Fruit fly (Drosophila melanogaster): ENCODE results near the gene Fit1.

The Fit1 gene

dm6 chr3L:4108072-4108843 lies 4.9 kb downstream of the Fit1 start, which contains the start of gene Ack:
Gene Ack (plus strand): TSS chr3L:4108186.
- TF ChIP-seq CG8478 (optimal IDR thresholded peaks at IDR 0.05), result peak; percentile 52
- TF ChIP-seq usp (GFP tag; optimal IDR thresholded peaks at IDR 0.05), result no peak

- TF ChIP-seq psq (optimal IDR thresholded peaks at IDR 0.05), result no peak
- TF ChIP-seq usp (GFP tag; optimal IDR thresholded peaks at IDR 0.05), result no peak
- TF ChIP-seq CG8478 (optimal IDR thresholded peaks at IDR 0.05), result no peak
- TF ChIP-seq Dll (optimal IDR thresholded peaks at IDR 0.05), result no peak
- TF ChIP-seq pan (optimal IDR thresholded peaks at IDR 0.05), result no peak
- no peak for TF ChIP-seq EcR (GFP tag; optimal IDR thresholded peaks at IDR 0.05)
These were observed 5.6 kb downstream of the Fit1 start for dm6 chr3L:4108844-4109494.

- TF ChIP-seq EcR (GFP tag; optimal IDR thresholded peaks at IDR 0.05) (no peak), usp (GFP tag; optimal IDR thresholded peaks at IDR 0.05) (no peak), pan (optimal IDR thresholded peaks at IDR 0.05) (no peak), CG8478 (optimal IDR thresholded peaks at IDR 0.05) (no peak)
These were observed 6.8 kb downstream of the Fit1 start for dm6 chr3L:4110212-4110611.

DNA sequence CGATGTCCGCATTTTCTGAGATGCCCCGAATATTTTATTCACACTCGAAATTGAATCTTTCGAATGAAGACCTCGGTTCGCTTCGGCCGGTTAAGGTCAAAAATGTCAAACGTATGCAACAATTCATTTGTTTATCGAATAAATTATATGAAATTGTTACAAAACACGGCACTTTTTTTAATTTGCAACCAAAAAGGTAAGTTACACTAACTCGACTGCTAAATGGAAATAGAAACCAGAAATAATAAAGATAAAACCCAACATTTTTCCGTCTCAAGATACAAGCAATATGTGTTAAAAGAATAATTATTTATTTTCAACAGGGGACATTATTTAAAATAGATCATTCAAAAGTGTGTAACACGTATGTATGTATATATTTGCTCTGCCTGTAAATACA lies 10.6 kb downstream of the Fit1 start:
- TF ChIP-seq psq (optimal IDR thresholded peaks at IDR 0.05) (no peak), pan (optimal IDR thresholded peaks at IDR 0.05) (no peak), usp (GFP tag; optimal IDR thresholded peaks at IDR 0.05) (no peak), CG8478 (optimal IDR thresholded peaks at IDR 0.05) (no peak)

- TF ChIP-seq pan (optimal IDR thresholded peaks at IDR 0.05), result no peak
- no peak for TF ChIP-seq EcR (GFP tag; optimal IDR thresholded peaks at IDR 0.05)
- TF ChIP-seq Dll (optimal IDR thresholded peaks at IDR 0.05), result no peak
- TF ChIP-seq psq (optimal IDR thresholded peaks at IDR 0.05), result no peak
- TF ChIP-seq CG8478 (optimal IDR thresholded peaks at IDR 0.05), result no peak
- TF ChIP-seq usp (GFP tag; optimal IDR thresholded peaks at IDR 0.05), result no peak
These were observed 11.7 kb downstream of the Fit1 start for dm6 chr3L:4115107-4115506.

DNA sequence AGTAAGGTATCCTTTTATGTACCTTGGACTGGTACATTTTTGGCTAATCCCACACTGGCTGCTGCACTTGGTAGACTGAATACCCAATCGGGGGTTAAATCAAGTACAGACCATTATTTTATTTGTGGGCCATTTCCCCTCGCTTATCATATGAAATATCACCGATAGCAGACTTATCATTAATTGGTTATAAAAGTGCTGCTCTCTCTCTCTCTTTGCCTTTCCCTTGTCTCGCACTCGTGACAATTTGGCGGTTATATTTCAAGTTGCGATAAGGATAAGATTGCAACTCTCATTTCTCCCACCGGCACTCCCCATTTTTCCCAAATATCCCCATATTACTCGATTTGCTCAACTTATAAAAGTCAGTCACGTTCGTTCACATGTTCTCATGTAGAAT lies 12.3 kb downstream of the Fit1 start:
- TF ChIP-seq usp (GFP tag; optimal IDR thresholded peaks at IDR 0.05), result no peak

DNA sequence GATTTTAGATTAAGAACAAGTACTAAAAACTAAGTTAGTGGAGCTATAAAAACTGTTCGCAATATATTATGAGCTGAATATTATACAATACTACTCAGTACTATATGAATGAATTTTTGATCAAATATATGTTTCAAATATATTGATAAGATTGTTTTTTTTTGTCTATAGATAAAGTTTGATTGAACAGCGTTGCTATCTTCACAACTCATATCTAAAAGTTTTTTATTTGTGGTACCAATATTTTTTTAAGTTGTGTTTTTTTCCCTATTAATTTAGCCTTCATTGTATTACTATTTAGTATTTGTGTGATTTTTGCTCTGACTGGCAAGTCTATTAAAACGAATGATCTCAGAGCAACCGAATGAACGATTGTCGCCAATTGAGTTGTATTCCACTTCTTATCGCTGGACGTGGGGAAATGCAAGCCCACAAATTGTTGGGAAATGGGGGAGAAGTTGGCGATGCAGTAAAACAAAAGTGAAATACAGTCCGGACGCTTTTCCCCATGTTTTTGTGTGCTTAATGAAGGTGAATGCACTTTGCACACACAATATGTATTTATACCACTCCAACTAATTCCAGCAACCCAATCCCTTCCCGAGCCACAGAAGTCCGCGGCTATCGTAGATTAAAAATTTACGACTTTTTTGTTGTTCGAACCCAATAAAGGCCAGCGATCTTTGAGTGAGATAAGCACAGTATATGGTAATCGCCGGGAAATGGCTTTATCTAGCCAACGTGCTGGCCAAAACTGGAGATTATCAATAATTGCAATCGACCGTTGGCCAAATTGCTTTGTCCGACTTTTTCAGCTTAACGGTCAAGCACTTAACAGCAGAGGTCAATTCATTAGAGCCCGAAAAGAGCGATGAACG lies 13.4 kb downstream of the Fit1 start:
- TF ChIP-seq psq (optimal IDR thresholded peaks at IDR 0.05) (no peak), CG8478 (optimal IDR thresholded peaks at IDR 0.05) (no peak), EcR (GFP tag; optimal IDR thresholded peaks at IDR 0.05) (no peak), pan (optimal IDR thresholded peaks at IDR 0.05) (no peak), Dll (optimal IDR thresholded peaks at IDR 0.05) (no peak), usp (GFP tag; optimal IDR thresholded peaks at IDR 0.05) (no peak)

dm6 chr3L:4117493-4117892 lies 14.1 kb downstream of the Fit1 start:
- TF ChIP-seq psq (optimal IDR thresholded peaks at IDR 0.05) (no peak), Dll (optimal IDR thresholded peaks at IDR 0.05) (no peak), EcR (GFP tag; optimal IDR thresholded peaks at IDR 0.05) (no peak), pan (optimal IDR thresholded peaks at IDR 0.05) (no peak), CG8478 (optimal IDR thresholded peaks at IDR 0.05) (no peak), usp (GFP tag; optimal IDR thresholded peaks at IDR 0.05) (no peak)

DNA sequence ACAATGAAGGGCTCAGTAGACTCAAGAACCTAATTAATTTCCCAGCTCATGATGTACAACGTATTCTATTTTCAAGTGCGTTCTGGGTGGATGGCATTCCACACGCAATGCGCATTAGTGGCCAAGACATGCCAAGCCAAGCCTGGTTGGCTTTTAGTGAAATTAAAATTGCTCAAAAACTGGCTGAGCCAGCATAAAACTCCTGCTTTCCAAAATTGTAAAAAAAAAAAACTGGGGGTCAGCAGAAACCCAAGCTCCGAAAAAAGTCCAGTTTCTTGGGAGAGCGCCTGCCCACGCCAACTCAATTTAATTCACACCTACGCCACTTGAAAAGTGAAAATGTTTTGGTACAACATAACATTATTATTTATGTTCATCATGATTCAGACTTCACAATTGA lies 15.0 kb downstream of the Fit1 start:
- TF ChIP-seq psq (optimal IDR thresholded peaks at IDR 0.05), result no peak
- no peak for TF ChIP-seq usp (GFP tag; optimal IDR thresholded peaks at IDR 0.05)
- no peak for TF ChIP-seq EcR (GFP tag; optimal IDR thresholded peaks at IDR 0.05)
- TF ChIP-seq Dll (optimal IDR thresholded peaks at IDR 0.05), result no peak
- no peak for TF ChIP-seq CG8478 (optimal IDR thresholded peaks at IDR 0.05)
- no peak for TF ChIP-seq pan (optimal IDR thresholded peaks at IDR 0.05)

- TF ChIP-seq pan (optimal IDR thresholded peaks at IDR 0.05), result no peak
- TF ChIP-seq usp (GFP tag; optimal IDR thresholded peaks at IDR 0.05), result no peak
- no peak for TF ChIP-seq CG8478 (optimal IDR thresholded peaks at IDR 0.05)
- no peak for TF ChIP-seq Dll (optimal IDR thresholded peaks at IDR 0.05)
- TF ChIP-seq EcR (GFP tag; optimal IDR thresholded peaks at IDR 0.05), result no peak
- no peak for TF ChIP-seq psq (optimal IDR thresholded peaks at IDR 0.05)
These were observed 16.4 kb downstream of the Fit1 start for dm6 chr3L:4119636-4120357.

DNA sequence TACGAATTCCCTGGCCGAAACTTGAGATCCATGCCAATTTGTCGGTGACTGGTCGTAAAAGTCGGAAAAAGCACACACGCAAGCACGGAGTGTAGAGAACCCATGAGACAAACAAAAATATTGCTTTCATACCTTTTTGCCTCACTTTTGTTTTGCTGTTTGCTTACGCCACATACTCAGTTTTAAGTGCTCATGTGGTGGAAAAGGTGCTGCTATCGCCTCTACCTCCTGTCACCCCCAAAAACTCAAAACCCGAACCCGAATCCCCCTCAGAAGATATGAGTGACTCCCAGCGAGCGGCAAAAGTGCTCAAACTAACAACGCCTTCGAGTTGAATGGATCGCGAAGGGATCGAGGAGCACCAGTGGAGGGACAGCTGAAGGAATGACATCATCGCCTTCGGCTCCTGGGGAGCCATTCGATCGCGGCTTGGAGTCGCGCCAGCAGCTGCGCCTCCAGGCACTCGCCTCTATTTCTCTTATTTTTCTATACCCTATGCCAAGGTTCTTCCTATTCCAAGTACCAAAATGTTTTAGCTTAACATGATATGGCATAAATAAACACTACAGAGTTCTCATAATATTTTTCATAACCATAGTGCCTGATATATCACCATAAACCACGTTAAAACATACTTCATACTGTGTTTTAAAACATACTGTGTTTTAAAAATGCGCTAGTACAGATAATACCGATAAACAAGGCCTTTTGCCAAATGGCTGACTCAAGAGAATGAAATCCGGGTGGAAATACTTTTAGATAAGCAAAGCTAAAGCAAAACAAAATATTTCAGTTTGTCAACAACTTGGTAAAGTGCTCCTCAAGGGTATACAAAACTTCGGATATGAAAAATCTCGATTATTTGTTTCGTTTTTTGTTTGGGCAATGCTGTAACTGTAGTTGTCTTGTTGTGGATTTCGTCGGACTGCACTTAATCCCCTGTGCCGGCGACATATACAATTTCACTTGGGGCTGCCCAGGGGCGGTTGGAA lies 17.3 kb downstream of the Fit1 start:
- TF ChIP-seq psq (optimal IDR thresholded peaks at IDR 0.05) (no peak), usp (GFP tag; optimal IDR thresholded peaks at IDR 0.05) (no peak), Dll (optimal IDR thresholded peaks at IDR 0.05) (no peak)

All from whole organism.